Fruit fly (Drosophila melanogaster): Measurements from ENCODE around the gene Eig71Eh.

DNA sequence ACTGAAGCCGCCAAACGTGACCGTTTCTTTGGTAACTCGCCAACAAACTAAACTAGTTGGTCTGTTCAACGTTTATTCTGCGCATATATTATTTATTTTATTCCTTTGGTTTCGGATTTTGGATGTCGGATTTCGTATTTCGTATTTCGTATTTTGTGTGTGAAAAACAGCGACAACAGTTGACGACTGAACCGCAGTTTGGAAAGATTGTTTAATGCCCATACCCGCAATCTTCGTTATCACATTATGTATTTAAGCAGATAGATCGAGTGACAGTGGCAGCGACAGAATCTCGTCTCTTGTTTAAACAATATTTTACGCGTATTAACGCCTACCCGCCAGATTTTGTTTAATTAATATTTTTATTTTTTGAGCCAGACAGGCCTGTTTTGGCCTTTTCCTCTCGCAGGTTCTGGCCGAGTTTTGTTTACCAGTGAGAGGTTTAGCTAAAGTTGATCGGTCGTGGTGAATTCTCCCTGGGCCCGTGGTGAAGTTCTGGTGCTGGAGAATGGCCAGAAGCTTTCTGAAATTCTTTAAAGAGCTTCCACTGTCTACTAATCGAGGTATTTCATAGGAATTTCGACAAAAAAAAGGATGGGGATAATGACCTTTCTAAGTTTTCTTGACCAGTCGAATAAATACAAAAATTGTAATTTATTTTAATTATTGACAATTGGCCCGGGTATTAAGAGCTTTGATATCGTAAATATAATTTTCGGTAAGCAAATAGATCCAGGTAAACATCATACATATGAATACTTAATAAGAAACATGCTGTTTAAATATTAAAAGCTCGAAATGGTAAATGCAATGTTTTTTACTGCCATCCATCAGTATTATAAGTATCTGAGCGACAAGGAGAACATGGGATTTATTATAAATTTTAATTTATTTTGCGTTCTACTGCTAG is 11.3 kb downstream of the Eig71Eh start, which contains the start of the genes comm3 and CG43083:
- TF ChIP-seq slp2 (GFP tag; optimal IDR thresholded peaks at IDR 0.05), result no peak
- TF ChIP-seq CG16813 (GFP tag; IDR thresholded peaks at IDR 0.05; ENCODE audit: partially characterized antibody), result no peak
- TF ChIP-seq crc (GFP tag; optimal IDR thresholded peaks at IDR 0.05), result no peak
- TF ChIP-seq Blimp-1 (GFP tag; optimal IDR thresholded peaks at IDR 0.05), result no peak
- no peak for TF ChIP-seq pho (GFP tag; optimal IDR thresholded peaks at IDR 0.05)
- no peak for TF ChIP-seq CG31224 (GFP tag; IDR thresholded peaks at IDR 0.05)
- TF ChIP-seq NC2α (GFP tag; optimal IDR thresholded peaks at IDR 0.05), result no peak
- TF ChIP-seq HmgD (GFP tag; optimal IDR thresholded peaks at IDR 0.05), result no peak
- no peak for TF ChIP-seq repo (GFP tag; optimal IDR thresholded peaks at IDR 0.05)

All from whole organism, embryonic.